Worm (Caenorhabditis elegans) whole organism, L3 larva: Measurements from ENCODE around the gene W08A12.2.

Experiments used
- jun-1 ChIP-seq: fragments of 150-350 bp; optimal IDR thresholded peaks from 2 replicates; lab custom pipeline; 2014; ENCODE audit warnings: missing biosample characterization, missing genetic modification reagents, missing genetic modification characterization
- mdl-1 ChIP-seq: fragments of 150-350 bp; optimal IDR thresholded peaks from 2 replicates; lab custom pipeline; 2014; ENCODE audit warnings: missing biosample characterization, missing genetic modification characterization
- nhr-237 ChIP-seq: fragments of 150-350 bp; optimal IDR thresholded peaks from 2 replicates; lab custom pipeline; 2014; ENCODE audit warnings: missing biosample characterization, missing genetic modification characterization
- nhr-25 ChIP-seq: sonication (generic microtip); optimal IDR thresholded peaks from 2 replicates; lab custom pipeline; 2017; ENCODE audit warnings: missing biosample characterization, missing genetic modification characterization

DNA sequence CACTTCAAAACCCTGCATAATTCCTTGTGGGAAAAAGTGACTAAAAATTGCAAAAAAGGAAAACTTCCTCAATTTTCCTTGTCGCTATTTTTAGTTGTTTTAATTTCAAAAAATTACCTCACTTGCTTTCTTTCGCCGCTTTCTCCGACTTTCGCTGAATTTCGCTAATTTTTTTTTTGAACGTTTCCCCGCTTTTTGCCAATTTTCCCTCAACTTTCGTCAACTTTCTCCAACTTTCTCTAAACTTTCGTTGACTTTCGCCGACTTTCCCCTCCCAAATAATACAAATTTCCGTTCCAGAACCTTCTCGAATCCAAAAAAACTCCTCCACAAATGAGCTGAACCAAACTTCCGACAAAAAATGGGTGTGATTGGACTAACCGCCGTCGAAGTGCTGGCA lies 3.1 kb downstream of the W08A12.2 start, which contains the start of gene W08A12.3:
- TF ChIP-seq mdl-1: no peak
- no peak for TF ChIP-seq jun-1 (tag; lab: Kevin White, UChicago)
- no peak for TF ChIP-seq nhr-237 (tag; lab: Kevin White, UChicago)
- no peak for TF ChIP-seq nhr-25 (tag; lab: Kevin White, UChicago)
